Worm (Caenorhabditis elegans) whole organism, mixed stage, embryonic: ENCODE results near the gene srab-16.

Source experiments
- ces-1 ChIP-seq: fragments of 150-350 bp; optimal IDR thresholded peaks from 2 replicates; lab custom pipeline; 2014; ENCODE audit warnings: missing biosample characterization, missing genetic modification reagents, missing genetic modification characterization
- lsy-2 ChIP-seq: fragments of 150-350 bp; optimal IDR thresholded peaks from 2 replicates; lab custom pipeline; 2014; ENCODE audit warnings: missing biosample characterization, missing genetic modification characterization
- nhr-237 ChIP-seq: fragments of 150-350 bp; optimal IDR thresholded peaks from 2 replicates; lab custom pipeline; 2014; ENCODE audit warnings: missing biosample characterization, missing genetic modification characterization
- nhr-28 ChIP-seq: fragments of 150-350 bp; optimal IDR thresholded peaks from 2 replicates; lab custom pipeline; 2014; ENCODE audit warnings: missing biosample characterization, missing genetic modification characterization
- pha-4 ChIP-seq: fragments of 150-350 bp; optimal IDR thresholded peaks from 2 replicates; lab custom pipeline; 2018; ENCODE audit warnings: missing biosample characterization, missing genetic modification reagents, missing genetic modification characterization
- snpc-4 ChIP-seq: fragments of 150-350 bp; optimal IDR thresholded peaks from 2 replicates; lab custom pipeline; 2014; ENCODE audit warnings: missing biosample characterization, missing genetic modification characterization
- unc-62 ChIP-seq: fragments of 150-350 bp; optimal IDR thresholded peaks from 2 replicates; lab custom pipeline; 2014; ENCODE audit warnings: missing biosample characterization, missing genetic modification reagents, missing genetic modification characterization
- ztf-11 ChIP-seq: fragments of 150-350 bp; optimal IDR thresholded peaks from 2 replicates; lab custom pipeline; 2014; ENCODE audit warnings: missing biosample characterization, missing genetic modification characterization

DNA sequence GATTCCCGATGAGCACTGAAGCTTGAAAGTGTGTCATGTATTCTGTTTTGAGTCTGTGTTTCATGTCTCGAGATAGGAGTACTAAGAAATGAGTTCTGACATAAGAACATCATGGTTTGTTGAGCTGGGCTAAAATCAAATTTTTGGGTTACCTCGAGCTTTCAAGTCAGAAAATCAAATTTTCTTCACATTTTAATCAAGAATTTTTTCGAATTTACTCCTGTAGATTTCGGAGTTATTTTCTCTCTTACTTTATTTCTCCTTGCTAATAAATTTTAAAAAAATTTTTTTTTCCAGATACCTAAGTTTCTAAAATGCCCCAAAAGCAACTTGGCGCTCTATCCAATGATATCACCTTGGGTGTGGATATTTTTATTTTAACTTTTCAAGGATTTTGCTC is 43.6 kb downstream of the srab-16 start, which contains the start of gene F41H8.2:
- TF ChIP-seq nhr-237 (no peak), nhr-28 (tag; lab: Kevin White, UChicago) (no peak), ces-1 (GFP tag; lab: Kevin White, UChicago) (no peak), ztf-11 (tag; lab: Kevin White, UChicago) (no peak), lsy-2 (no peak), unc-62 (no peak), pha-4 (tag; lab: Kevin White, UChicago) (no peak), snpc-4 (tag; lab: Kevin White, UChicago) (no peak)
